Comparison of ENCODE assay signal across 1 worm cellular context in the genomic region with DNA sequence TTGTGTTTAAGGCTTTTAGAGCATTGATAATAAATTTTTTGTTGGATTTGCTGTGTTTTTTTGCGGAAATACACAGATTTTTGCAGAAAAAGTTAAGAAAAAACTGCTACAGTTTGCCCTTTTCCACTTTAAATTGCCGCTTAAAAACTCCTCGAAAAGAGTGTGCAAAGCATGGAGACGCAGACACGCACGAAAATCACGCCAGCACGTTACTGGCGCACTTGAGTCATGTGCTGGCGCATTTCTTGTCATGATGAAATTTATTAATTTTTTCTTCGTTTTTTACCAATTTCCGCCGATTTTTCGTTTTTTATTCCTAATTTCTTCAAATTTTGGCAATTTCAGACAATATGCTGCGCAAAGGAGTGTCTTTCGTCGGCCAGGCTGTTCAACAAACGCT.
TF ChIP-seq lines count a peak whose summit lies in the region.

A gene (plus strand): TSS at position 346 of the 400 bp plus-strand sequence.

TF ChIP-seq in whole organism, L4 larva, 104 proteins besides CTCF, POLR2A, EP300 and RAD21 (continued from another document):
- TF ChIP-seq Y48G9A.11 (GFP tag; IDR thresholded peaks at IDR 0.05; lab: Robert Waterston, UW), result peak; percentile 82
- no peak for TF ChIP-seq ceh-62 (tag; optimal IDR thresholded peaks at IDR 0.05; lab: Kevin White, UChicago)
- TF ChIP-seq nhr-48 (tag; optimal IDR thresholded peaks at IDR 0.05; lab: Kevin White, UChicago), result peak; percentile 81
- TF ChIP-seq zag-1 (tag; optimal IDR thresholded peaks at IDR 0.05; lab: Kevin White, UChicago), result peak; percentile 76
- TF ChIP-seq mdl-1 (tag; optimal IDR thresholded peaks at IDR 0.05; lab: Kevin White, UChicago), result no peak
- no peak for TF ChIP-seq unc-39 (tag; optimal IDR thresholded peaks at IDR 0.05; lab: Kevin White, UChicago)
- TF ChIP-seq set-16 (GFP tag; IDR thresholded peaks at IDR 0.05; lab: Robert Waterston, UW), result no peak
- no peak for TF ChIP-seq lin-39 (tag; optimal IDR thresholded peaks at IDR 0.05; lab: Kevin White, UChicago)
- TF ChIP-seq ama-1 (optimal IDR thresholded peaks at IDR 0.05; lab: Kevin White, UChicago), result peak; percentile 87
- TF ChIP-seq attf-4 (tag; optimal IDR thresholded peaks at IDR 0.05; lab: Kevin White, UChicago), result no peak
- no peak for TF ChIP-seq Y105C5A.15 (GFP tag; IDR thresholded peaks at IDR 0.05; lab: Robert Waterston, UW)
- no peak for TF ChIP-seq egl-27 (tag; optimal IDR thresholded peaks at IDR 0.05; lab: Kevin White, UChicago)
- peak; percentile 93 for TF ChIP-seq duxl-1 (tag; optimal IDR thresholded peaks at IDR 0.05; lab: Kevin White, UChicago; ENCODE audit: poor library complexity)
- peak; percentile 81 for TF ChIP-seq spr-1 (tag; optimal IDR thresholded peaks at IDR 0.05; lab: Kevin White, UChicago)
- peak; percentile 88 for TF ChIP-seq arid-1 (GFP tag; conservative IDR thresholded peaks at IDR 0.05; lab: Robert Waterston, UW)
- TF ChIP-seq ceh-28 (tag; optimal IDR thresholded peaks at IDR 0.05; lab: Kevin White, UChicago), result no peak
- TF ChIP-seq unc-62 (GFP tag; optimal IDR thresholded peaks at IDR 0.05 in 1 of 2; lab: Kevin White, UChicago), result peak in 1 of 2 experiments; percentile 98
- TF ChIP-seq unc-62 (tag; optimal IDR thresholded peaks at IDR 0.05; lab: Kevin White, UChicago), result no peak
- peak; percentile 75 for TF ChIP-seq nhr-25 (tag; optimal IDR thresholded peaks at IDR 0.05; lab: Kevin White, UChicago; ENCODE audit: borderline replicate concordance, insufficient read depth)
- TF ChIP-seq ZK337.2 (GFP tag; IDR thresholded peaks at IDR 0.05; lab: Robert Waterston, UW), result peak; percentile 67; the same call in 1 of the 2 replicates
- TF ChIP-seq hlh-11 (tag; optimal IDR thresholded peaks at IDR 0.05; lab: Kevin White, UChicago), result peak; percentile 90
- no peak for TF ChIP-seq Y75B8A.6 (GFP tag; IDR thresholded peaks at IDR 0.05; lab: Robert Waterston, UW)
- TF ChIP-seq F26F4.8 (GFP tag; conservative IDR thresholded peaks at IDR 0.05; lab: Robert Waterston, UW), result no peak
- TF ChIP-seq T20F7.1 (GFP tag; optimal IDR thresholded peaks at IDR 0.05; lab: Kevin White, UChicago), result peak; percentile 83
- no peak for TF ChIP-seq nhr-237 (tag; optimal IDR thresholded peaks at IDR 0.05; lab: Kevin White, UChicago)
- no peak for TF ChIP-seq daf-12 (tag; optimal IDR thresholded peaks at IDR 0.05; lab: Kevin White, UChicago)
- TF ChIP-seq nhr-76 (tag; optimal IDR thresholded peaks at IDR 0.05; lab: Kevin White, UChicago), result peak; percentile 34
- TF ChIP-seq sdz-12 (GFP tag; optimal IDR thresholded peaks at IDR 0.05; lab: Kevin White, UChicago), result no peak
- TF ChIP-seq lin-1 (GFP tag; IDR thresholded peaks at IDR 0.05; lab: Robert Waterston, UW), result peak; percentile 86
- TF ChIP-seq daf-8 (GFP tag; IDR thresholded peaks at IDR 0.05; lab: Robert Waterston, UW), result no peak
- no peak for TF ChIP-seq R02D3.7 (tag; optimal IDR thresholded peaks at IDR 0.05; lab: Kevin White, UChicago)
- TF ChIP-seq nhr-10 (tag; optimal IDR thresholded peaks at IDR 0.05; lab: Kevin White, UChicago), result no peak
- peak; percentile 87 for TF ChIP-seq madf-9 (GFP tag; conservative IDR thresholded peaks at IDR 0.05; lab: Robert Waterston, UW)
- no peak for TF ChIP-seq tag-97 (GFP tag; IDR thresholded peaks at IDR 0.05; lab: Robert Waterston, UW)
- peak; percentile 28 to 67 for TF ChIP-seq hif-1 (tag; optimal IDR thresholded peaks at IDR 0.05; lab: Kevin White, UChicago)
- peak; percentile 45; the same call in 1 of the 2 replicates for TF ChIP-seq vab-7 (GFP tag; IDR thresholded peaks at IDR 0.05; lab: Robert Waterston, UW)
- peak; percentile 86 for TF ChIP-seq jun-1 (tag; optimal IDR thresholded peaks at IDR 0.05; lab: Kevin White, UChicago)
- peak; percentile 83 for TF ChIP-seq spr-3 (GFP tag; optimal IDR thresholded peaks at IDR 0.05; lab: Kevin White, UChicago)
- TF ChIP-seq hmg-1.1 (GFP tag; IDR thresholded peaks at IDR 0.05; lab: Robert Waterston, UW), result peak; percentile 93
- TF ChIP-seq F44E2.7 (GFP tag; IDR thresholded peaks at IDR 0.05; lab: Robert Waterston, UW), result no peak
- peak; percentile 95 for TF ChIP-seq T26A8.4 (GFP tag; IDR thresholded peaks at IDR 0.05; lab: Robert Waterston, UW)
- TF ChIP-seq nhr-28 (tag; optimal IDR thresholded peaks at IDR 0.05; lab: Kevin White, UChicago), result peak; percentile 78
- peak; percentile 88 for TF ChIP-seq ctbp-1 (GFP tag; IDR thresholded peaks at IDR 0.05; lab: Robert Waterston, UW)
- TF ChIP-seq lin-15B (tag; optimal IDR thresholded peaks at IDR 0.05; lab: Kevin White, UChicago), result peak; percentile 84
- peak; percentile 96 for TF ChIP-seq nhr-102 (tag; optimal IDR thresholded peaks at IDR 0.05; lab: Kevin White, UChicago)
- TF ChIP-seq snpc-1.2 (GFP tag; IDR thresholded peaks at IDR 0.05; lab: Robert Waterston, UW), result peak; percentile 64
- TF ChIP-seq ZK546.5 (tag; optimal IDR thresholded peaks at IDR 0.05; lab: Kevin White, UChicago), result peak in 1 of 2 experiments; percentile 42
- TF ChIP-seq mdt-29 (GFP tag; IDR thresholded peaks at IDR 0.05; lab: Robert Waterston, UW), result peak; percentile 92
- no peak for TF ChIP-seq cey-2 (tag; optimal IDR thresholded peaks at IDR 0.05; lab: Kevin White, UChicago; ENCODE audit: borderline replicate concordance, insufficient read depth)
- peak; percentile 74 for TF ChIP-seq zip-2 (tag; optimal IDR thresholded peaks at IDR 0.05; lab: Kevin White, UChicago)
- TF ChIP-seq nhr-77 (tag; optimal IDR thresholded peaks at IDR 0.05; lab: Kevin White, UChicago), result peak; percentile 84
- TF ChIP-seq madf-5 (GFP tag; IDR thresholded peaks at IDR 0.05; lab: Robert Waterston, UW), result no peak
TF ChIP-seq in whole organism, L4 larva: peak in this region for 68.
